Worm (Caenorhabditis elegans) whole organism, L1 larva: Measurements from ENCODE around the gene C02F4.5.

Experiments
- C04F5.9 ChIP-seq: sonication (generic microtip); optimal IDR thresholded peaks from 2 replicates; lab custom pipeline; 2016; ENCODE audit warnings: missing genetic modification characterization, missing compliant biosample characterization
- C16A3.4 ChIP-seq: fragments of 150-350 bp; optimal IDR thresholded peaks from 2 replicates; lab custom pipeline; 2014; ENCODE audit warnings: missing biosample characterization, missing genetic modification characterization
- F16B12.6 ChIP-seq: fragments of 150-350 bp; optimal IDR thresholded peaks from 2 replicates; lab custom pipeline; 2014; ENCODE audit warnings: missing biosample characterization, missing genetic modification characterization
- Y116A8C.19 ChIP-seq: sonication (generic microtip); optimal IDR thresholded peaks from 2 replicates; lab custom pipeline; 2016; ENCODE audit warnings: missing compliant biosample characterization, missing genetic modification characterization, borderline replicate concordance
- blmp-1 ChIP-seq: fragments of 150-350 bp; optimal IDR thresholded peaks from 2 replicates; lab custom pipeline; 2014; ENCODE audit warnings: missing biosample characterization, missing genetic modification characterization
- ceh-63 ChIP-seq: fragments of 200-800 bp; sonication (Bioruptor generic); optimal IDR thresholded peaks from 2 replicates; lab custom pipeline; 2018; ENCODE audit warnings: mild to moderate bottlenecking, missing genetic modification characterization, missing compliant biosample characterization
- ceh-8 ChIP-seq: fragments of 200-800 bp; sonication (Bioruptor generic); optimal IDR thresholded peaks from 2 replicates; lab custom pipeline; 2018; ENCODE audit warnings: mild to moderate bottlenecking, missing genetic modification characterization, moderate library complexity, missing compliant biosample characterization
- ceh-82 ChIP-seq, 3 experiments: fragments of 150-350 bp in 1 of 3; sonication (generic microtip) in 2 of 3; optimal IDR thresholded peaks; 2 replicates each; lab custom pipeline; 2014 to 2017; ENCODE audit warnings: missing biosample characterization in 3 of 3, missing genetic modification characterization in 3 of 3
- ces-1 ChIP-seq: fragments of 150-350 bp; optimal IDR thresholded peaks from 2 replicates; lab custom pipeline; 2014; ENCODE audit warnings: missing biosample characterization, missing genetic modification reagents, missing genetic modification characterization
- dsc-1 ChIP-seq: sonication (generic microtip); optimal IDR thresholded peaks from 2 replicates; lab custom pipeline; 2016; ENCODE audit warnings: mild to moderate bottlenecking, missing genetic modification characterization, missing compliant biosample characterization
- efl-1 ChIP-seq, 4 experiments: fragments of 150-350 bp; optimal IDR thresholded peaks in 3 of 4; peaks in 1 of 4; 1 replicate in 1 of 4; 2 replicates in 3 of 4; lab custom pipeline; 2014; ENCODE audit warnings: missing biosample characterization in 2 of 4, missing genetic modification characterization in 2 of 4, missing genetic modification reagents in 2 of 4
- egl-13 ChIP-seq: sonication (generic microtip); optimal IDR thresholded peaks from 2 replicates; lab custom pipeline; 2016; ENCODE audit warnings: missing genotype, missing genetic modification reagents, missing genetic modification characterization, missing compliant biosample characterization
- egl-27 ChIP-seq, 2 experiments: fragments of 150-350 bp in 1 of 2; sonication (generic microtip); optimal IDR thresholded peaks; 3 replicates each; lab custom pipeline; 2017 to 2018; ENCODE audit warnings: missing biosample characterization in 2 of 2, missing genetic modification characterization in 2 of 2, missing genetic modification reagents in 2 of 2
- ets-5 ChIP-seq: fragments of 200-800 bp; sonication (Bioruptor generic); IDR thresholded peaks from 2 replicates; pipeline ENCODE4 v1.3.6; 2022; ENCODE audit warnings: missing genetic modification characterization, missing compliant biosample characterization
- fkh-10 ChIP-seq: sonication (generic microtip); optimal IDR thresholded peaks from 2 replicates; lab custom pipeline; 2017; ENCODE audit warnings: missing biosample characterization, missing genetic modification reagents, missing genetic modification characterization
- fkh-8 ChIP-seq: sonication (generic microtip); optimal IDR thresholded peaks from 2 replicates; lab custom pipeline; 2016; ENCODE audit warnings: mild to moderate bottlenecking, missing genetic modification characterization, missing compliant biosample characterization
- fos-1 ChIP-seq: fragments of 150-350 bp; optimal IDR thresholded peaks from 2 replicates; lab custom pipeline; 2014; ENCODE audit warnings: missing biosample characterization, missing genetic modification characterization
- hlh-17 ChIP-seq: fragments of 200-800 bp; sonication (Bioruptor generic); optimal IDR thresholded peaks from 2 replicates; lab custom pipeline; 2018; ENCODE audit warnings: missing genetic modification characterization, mild to moderate bottlenecking, missing compliant biosample characterization, moderate library complexity, borderline replicate concordance
- hlh-4 ChIP-seq: sonication (generic microtip); optimal IDR thresholded peaks from 2 replicates; lab custom pipeline; 2016; ENCODE audit warnings: mild to moderate bottlenecking, missing genetic modification characterization, missing compliant biosample characterization
- irx-1 ChIP-seq: sonication (generic microtip); optimal IDR thresholded peaks from 2 replicates; lab custom pipeline; 2016; ENCODE audit warnings: missing genetic modification characterization, missing compliant biosample characterization
- isw-1 ChIP-seq: fragments of 200-800 bp; sonication (Bioruptor generic); IDR thresholded peaks from 2 replicates; pipeline ENCODE4 v1.3.6; 2022; ENCODE audit warnings: missing genetic modification characterization, missing compliant biosample characterization
- jun-1 ChIP-seq: fragments of 150-350 bp; optimal IDR thresholded peaks from 2 replicates; lab custom pipeline; 2014; ENCODE audit warnings: missing biosample characterization, missing genetic modification reagents, missing genetic modification characterization
- lin-14 ChIP-seq: fragments of 200-800 bp; sonication (Bioruptor generic); optimal IDR thresholded peaks from 2 replicates; lab custom pipeline; 2018; ENCODE audit warnings: mild to moderate bottlenecking, missing genetic modification characterization, moderate library complexity, missing compliant biosample characterization
- lin-15B ChIP-seq: fragments of 150-350 bp; sonication (generic microtip); optimal IDR thresholded peaks from 3 replicates; lab custom pipeline; 2014; ENCODE audit warnings: missing biosample characterization, missing genetic modification characterization
- lin-35 ChIP-seq, 2 experiments: fragments of 150-350 bp; optimal IDR thresholded peaks; 2 replicates each; lab custom pipeline; 2014; ENCODE audit warnings: missing biosample characterization in 2 of 2, missing genetic modification characterization in 2 of 2, missing genetic modification reagents in 2 of 2
- lsy-2 ChIP-seq, 2 experiments: fragments of 150-350 bp; optimal IDR thresholded peaks; 2 replicates each; lab custom pipeline; 2014; ENCODE audit warnings: missing biosample characterization in 2 of 2, missing genetic modification characterization in 2 of 2
- mab-9 ChIP-seq: fragments of 200-800 bp; sonication (Bioruptor generic); IDR thresholded peaks from 2 replicates; pipeline ENCODE4 v1.3.6; 2022; ENCODE audit warnings: missing genetic modification reagents, missing genetic modification characterization, missing compliant biosample characterization
- mdl-1 ChIP-seq, 2 experiments: fragments of 150-350 bp; optimal IDR thresholded peaks; 2 replicates each; lab custom pipeline; 2014 to 2017; ENCODE audit warnings: missing biosample characterization in 2 of 2, missing genetic modification characterization in 2 of 2, inconsistent platforms in 1 of 2
- mep-1 ChIP-seq: fragments of 150-350 bp; optimal IDR thresholded peaks from 2 replicates; lab custom pipeline; 2014; ENCODE audit warnings: missing biosample characterization, missing genetic modification characterization
- nhr-19 ChIP-seq: fragments of 200-800 bp; sonication (Bioruptor generic); conservative IDR thresholded peaks from 2 replicates; pipeline ENCODE4 v1.3.6; 2022; ENCODE audit warnings: missing genetic modification characterization, missing compliant biosample characterization
- nhr-20 ChIP-seq: sonication (generic microtip); optimal IDR thresholded peaks from 2 replicates; lab custom pipeline; 2016; ENCODE audit warnings: mild to moderate bottlenecking, missing genetic modification characterization, missing compliant biosample characterization
- nhr-237 ChIP-seq: fragments of 150-350 bp; optimal IDR thresholded peaks from 2 replicates; lab custom pipeline; 2014; ENCODE audit warnings: missing biosample characterization, missing genetic modification characterization
- nhr-47 ChIP-seq: sonication (generic microtip); optimal IDR thresholded peaks from 2 replicates; lab custom pipeline; 2016; ENCODE audit warnings: mild to moderate bottlenecking, missing genetic modification characterization, moderate library complexity, missing compliant biosample characterization
- nhr-71 ChIP-seq: sonication (generic microtip); optimal IDR thresholded peaks from 2 replicates; lab custom pipeline; 2016; ENCODE audit warnings: mild to moderate bottlenecking, missing genetic modification characterization, moderate library complexity, missing compliant biosample characterization
- pax-3 ChIP-seq: fragments of 200-800 bp; sonication (Bioruptor generic); optimal IDR thresholded peaks from 2 replicates; lab custom pipeline; 2018; ENCODE audit warnings: mild to moderate bottlenecking, missing genetic modification characterization, moderate library complexity, missing compliant biosample characterization
- rnt-1 ChIP-seq: sonication (generic microtip); optimal IDR thresholded peaks from 2 replicates; lab custom pipeline; 2016; ENCODE audit warnings: mild to moderate bottlenecking, missing genetic modification characterization, moderate library complexity, missing compliant biosample characterization
- skn-1 ChIP-seq: fragments of 150-350 bp; optimal IDR thresholded peaks from 2 replicates; lab custom pipeline; 2014; ENCODE audit warnings: missing biosample characterization, missing genetic modification characterization
- snu-23 ChIP-seq: sonication (generic microtip); optimal IDR thresholded peaks from 2 replicates; lab custom pipeline; 2016; ENCODE audit warnings: missing genetic modification characterization, missing compliant biosample characterization
- sox-4 ChIP-seq: sonication (generic microtip); optimal IDR thresholded peaks from 2 replicates; lab custom pipeline; 2016; ENCODE audit warnings: missing genetic modification characterization, missing compliant biosample characterization
- sptf-1 ChIP-seq: fragments of 150-350 bp; optimal IDR thresholded peaks from 2 replicates; lab custom pipeline; 2014; ENCODE audit warnings: missing biosample characterization, missing genetic modification characterization
- swsn-7 ChIP-seq: sonication (generic microtip); optimal IDR thresholded peaks from 2 replicates; lab custom pipeline; 2016; ENCODE audit warnings: missing genetic modification characterization, missing compliant biosample characterization
- tbx-2 ChIP-seq: sonication (generic microtip); optimal IDR thresholded peaks from 2 replicates; lab custom pipeline; 2016; ENCODE audit warnings: missing genetic modification characterization, missing compliant biosample characterization
- unc-130 ChIP-seq: fragments of 150-350 bp; optimal IDR thresholded peaks from 2 replicates; lab custom pipeline; 2017; ENCODE audit warnings: missing biosample characterization, missing genetic modification characterization, inconsistent platforms
- unc-86 ChIP-seq: sonication (generic microtip); optimal IDR thresholded peaks from 2 replicates; lab custom pipeline; 2016; ENCODE audit warnings: missing genetic modification characterization, missing compliant biosample characterization
- xbp-1 ChIP-seq: sonication (generic microtip); optimal IDR thresholded peaks from 2 replicates; lab custom pipeline; 2016; ENCODE audit warnings: missing genetic modification characterization, missing compliant biosample characterization
- zag-1 ChIP-seq: fragments of 150-350 bp; optimal IDR thresholded peaks from 2 replicates; lab custom pipeline; 2014; ENCODE audit warnings: missing biosample characterization, missing genetic modification characterization
- ztf-11 ChIP-seq, 2 experiments: sonication (generic microtip); optimal IDR thresholded peaks; 2 replicates each; lab custom pipeline; 2016 to 2017; ENCODE audit warnings: missing genetic modification characterization in 2 of 2, missing biosample characterization in 1 of 2, missing compliant biosample characterization in 1 of 2
- ztf-4 ChIP-seq: fragments of 150-350 bp; optimal IDR thresholded peaks from 2 replicates; lab custom pipeline; 2014; ENCODE audit warnings: missing biosample characterization, missing genetic modification characterization

Gene C02F4.5

DNA sequence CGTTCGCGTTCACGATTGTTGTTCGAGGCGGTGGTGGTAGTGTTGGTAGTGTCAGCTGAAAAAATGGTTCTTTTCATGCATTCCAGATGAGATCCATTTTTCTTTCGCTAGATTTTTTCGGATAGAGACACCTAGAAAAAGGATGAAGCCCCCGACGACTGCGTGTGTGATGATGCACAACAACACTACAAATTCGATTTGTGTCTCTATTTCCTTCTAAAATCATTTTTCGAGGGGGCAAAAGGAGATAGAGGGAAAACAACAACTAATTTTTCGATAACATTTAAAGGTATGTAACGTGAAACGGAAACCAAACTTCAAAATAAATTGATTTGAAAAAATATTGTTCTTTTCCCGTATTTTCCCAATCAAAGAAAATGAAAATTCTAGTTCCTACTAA lies 23.5 kb downstream of the C02F4.5 start:
- TF ChIP-seq C16A3.4 (tag; lab: Kevin White, UChicago) (no peak), fkh-10 (GFP tag; lab: Kevin White, UChicago) (peak; percentile 13)

- TF ChIP-seq zag-1 (tag; lab: Kevin White, UChicago) (peak; percentile 70), egl-13 (tag; lab: Kevin White, UChicago) (peak; percentile 72), mdl-1 (tag; optimal IDR thresholded peaks at IDR 0.05; lab: Kevin White, UChicago) (no peak), lin-15B (tag; lab: Kevin White, UChicago) (peak; percentile 4), xbp-1 (tag; lab: Kevin White, UChicago) (peak; percentile 19), fos-1 (tag; lab: Kevin White, UChicago) (peak; percentile 68), nhr-20 (tag; lab: Kevin White, UChicago) (peak; percentile 37), lin-35 (GFP tag; optimal IDR thresholded peaks at IDR 0.05; lab: Kevin White, UChicago) (peak in 1 of 2 experiments; percentile 19), ceh-63 (GFP tag; lab: Kevin White, UChicago) (no peak), ceh-8 (GFP tag; lab: Kevin White, UChicago) (no peak), unc-86 (tag; lab: Kevin White, UChicago) (peak; percentile 78), hlh-17 (no peak), egl-27 (tag; optimal IDR thresholded peaks at IDR 0.05; lab: Kevin White, UChicago) (peak in 1 of 2 experiments; percentile 10), ztf-11 (tag; optimal IDR thresholded peaks at IDR 0.05; lab: Kevin White, UChicago) (peak in 1 of 2 experiments; percentile 13), hlh-4 (tag; lab: Kevin White, UChicago) (no peak), nhr-47 (tag; lab: Kevin White, UChicago) (peak; percentile 79), C04F5.9 (tag; lab: Kevin White, UChicago) (no peak), dsc-1 (peak; percentile 75), skn-1 (tag; lab: Kevin White, UChicago) (peak; percentile 9), nhr-237 (tag; lab: Kevin White, UChicago) (peak; percentile 9), lin-14 (GFP tag; lab: Kevin White, UChicago) (peak; percentile 95), lsy-2 (tag; optimal IDR thresholded peaks at IDR 0.05; lab: Kevin White, UChicago) (peak; percentile 24 to 74), nhr-19 (GFP tag; lab: Robert Waterston, UW) (peak; percentile 6; the same call in 1 of the 2 replicates), nhr-71 (peak; percentile 76), ztf-4 (tag; lab: Kevin White, UChicago) (peak; percentile 41), sptf-1 (no peak), F16B12.6 (tag; lab: Kevin White, UChicago) (no peak), fkh-8 (tag; lab: Kevin White, UChicago) (peak; percentile 93), mep-1 (peak; percentile 19), rnt-1 (peak; percentile 9), efl-1 (optimal IDR thresholded peaks at IDR 0.05; lab: Kevin White, UChicago) (peak; percentile 8 to 40), efl-1 (GFP tag; optimal IDR thresholded peaks at IDR 0.05 in 1 of 2; lab: Kevin White, UChicago) (no peak), mab-9 (GFP tag; lab: Robert Waterston, UW) (peak; percentile 61), Y116A8C.19 (tag; lab: Kevin White, UChicago) (no peak), isw-1 (GFP tag; lab: Robert Waterston, UW) (peak; percentile 53), pax-3 (tag; lab: Kevin White, UChicago) (peak; percentile 40), blmp-1 (tag; lab: Kevin White, UChicago) (no peak), unc-130 (no peak), jun-1 (tag; lab: Kevin White, UChicago) (peak; percentile 24), ceh-82 (tag; optimal IDR thresholded peaks at IDR 0.05; lab: Kevin White, UChicago) (peak; percentile 41 to 83 (median 44)), snu-23 (peak; percentile 55), tbx-2 (tag; lab: Kevin White, UChicago) (peak; percentile 65), irx-1 (tag; lab: Kevin White, UChicago) (peak; percentile 36), sox-4 (tag; lab: Kevin White, UChicago) (peak; percentile 34), fkh-10 (GFP tag; lab: Kevin White, UChicago) (peak; percentile 79), swsn-7 (tag; lab: Kevin White, UChicago) (peak; percentile 67), ces-1 (GFP tag; lab: Kevin White, UChicago) (no peak), ets-5 (GFP tag; lab: Robert Waterston, UW) (no peak)
- TF ChIP-seq, all 84 proteins: peak for 34
These were observed 24.0 kb downstream of the C02F4.5 start for ce11 chrIV:10499948-10500356.
